Fruit fly (Drosophila melanogaster) whole organism: Measurements from ENCODE around the gene Edg91.

ENCODE experiments used
- CG8478 ChIP-seq: fragments of >200 bp; optimal IDR thresholded peaks from 2 replicates; lab custom pipeline; 2018; ENCODE audit warnings: inconsistent platforms
- Dll ChIP-seq: fragments of >200 bp; optimal IDR thresholded peaks from 2 replicates; lab custom pipeline; 2017
- pan ChIP-seq: fragments of >200 bp; optimal IDR thresholded peaks from 2 replicates; lab custom pipeline; 2017
- psq ChIP-seq: fragments of >200 bp; optimal IDR thresholded peaks from 2 replicates; lab custom pipeline; 2017

dm6 chr3R:17596236-17596635 lies 15.1 kb downstream of the Edg91 start, which contains the start of gene CG7606:
- TF ChIP-seq Dll (lab: Kevin White, UChicago) (no peak), pan (no peak), CG8478 (lab: Kevin White, UChicago) (no peak), psq (lab: Kevin White, UChicago) (no peak)
